Fruit fly (Drosophila melanogaster) whole organism, adult: ENCODE data around the gene qtc.

ENCODE experiments used
- CG11617 ChIP-seq: fragments of 200-800 bp; sonication (Bioruptor generic); optimal IDR thresholded peaks from 2 replicates; lab custom pipeline; 2017; ENCODE audit warnings: mild to moderate bottlenecking, missing biosample characterization, missing genetic modification reagents, missing genetic modification characterization
- CG12768 ChIP-seq: fragments of 200-800 bp; sonication (Bioruptor generic); optimal IDR thresholded peaks from 2 replicates; lab custom pipeline; 2017; ENCODE audit warnings: missing biosample characterization, missing genetic modification characterization, mild to moderate bottlenecking, moderate library complexity, missing genetic modification reagents
- CG14711 ChIP-seq: fragments of 200-800 bp; sonication (Bioruptor generic); optimal IDR thresholded peaks from 2 replicates; lab custom pipeline; 2018; ENCODE audit warnings: missing biosample characterization, mild to moderate bottlenecking, missing genetic modification characterization, moderate library complexity
- CG1620 ChIP-seq: fragments of 200-800 bp; sonication (Bioruptor generic); optimal IDR thresholded peaks from 2 replicates; lab custom pipeline; 2016; ENCODE audit warnings: missing biosample characterization, missing genetic modification characterization
- CG33017 ChIP-seq: fragments of 200-800 bp; sonication (Bioruptor generic); optimal IDR thresholded peaks from 2 replicates; lab custom pipeline; 2018; ENCODE audit warnings: missing biosample characterization, mild to moderate bottlenecking, missing genetic modification characterization, moderate library complexity
- CG5204 ChIP-seq: fragments of 200-800 bp; sonication (Bioruptor generic); optimal IDR thresholded peaks from 2 replicates; lab custom pipeline; 2016; ENCODE audit warnings: missing biosample characterization, missing genetic modification characterization
- CG7045 ChIP-seq: fragments of 200-800 bp; sonication (Bioruptor generic); optimal IDR thresholded peaks from 2 replicates; lab custom pipeline; 2017; ENCODE audit warnings: missing biosample characterization, mild to moderate bottlenecking, missing genetic modification characterization
- CG7101 ChIP-seq: fragments of 200-800 bp; sonication (Bioruptor generic); optimal IDR thresholded peaks from 2 replicates; lab custom pipeline; 2018; ENCODE audit warnings: missing biosample characterization, mild to moderate bottlenecking, missing genetic modification characterization, moderate library complexity
- Clk ChIP-seq: fragments of 200-800 bp; sonication (Bioruptor generic); optimal IDR thresholded peaks from 2 replicates; lab custom pipeline; 2017; ENCODE audit warnings: missing biosample characterization, missing genetic modification characterization
- Crg-1 ChIP-seq: fragments of 200-800 bp; sonication (Bioruptor generic); optimal IDR thresholded peaks from 2 replicates; lab custom pipeline; 2016; ENCODE audit warnings: missing biosample characterization, missing genetic modification characterization
- Hr96 ChIP-seq: fragments of 200-800 bp; sonication (Bioruptor generic); optimal IDR thresholded peaks from 2 replicates; lab custom pipeline; 2016; ENCODE audit warnings: missing biosample characterization, missing genetic modification characterization
- Mnt ChIP-seq: fragments of 200-800 bp; sonication (Bioruptor generic); optimal IDR thresholded peaks from 2 replicates; lab custom pipeline; 2016; ENCODE audit warnings: missing biosample characterization, mild to moderate bottlenecking, missing genetic modification characterization
- bab1 ChIP-seq: fragments of 200-800 bp; sonication (Bioruptor generic); optimal IDR thresholded peaks from 3 replicates; lab custom pipeline; 2019; ENCODE audit warnings: missing biosample characterization, mild to moderate bottlenecking, missing genetic modification characterization, moderate library complexity
- cic ChIP-seq: fragments of 200-800 bp; sonication (Bioruptor generic); optimal IDR thresholded peaks from 2 replicates; lab custom pipeline; 2017; ENCODE audit warnings: missing biosample characterization, mild to moderate bottlenecking, missing genetic modification characterization, moderate library complexity
- cnc ChIP-seq, 2 experiments: fragments of >200 bp; optimal IDR thresholded peaks; 2 replicates each; lab custom pipeline; 2017
- kay ChIP-seq: fragments of 200-800 bp; sonication (Bioruptor generic); peaks from one replicate; lab custom pipeline; 2016; ENCODE audit warnings: missing biosample characterization, missing genetic modification characterization, borderline replicate concordance
- ovo ChIP-seq: fragments of 200-800 bp; sonication (Bioruptor generic); optimal IDR thresholded peaks from 2 replicates; lab custom pipeline; 2016; ENCODE audit warnings: missing biosample characterization, missing genetic modification characterization
- pad ChIP-seq: fragments of 200-800 bp; sonication (Bioruptor generic); optimal IDR thresholded peaks from 3 replicates; lab custom pipeline; 2017; ENCODE audit warnings: missing biosample characterization, missing genetic modification characterization, mild to moderate bottlenecking, moderate library complexity, missing genetic modification reagents
- tj ChIP-seq: fragments of 200-800 bp; sonication (Bioruptor generic); optimal IDR thresholded peaks from 3 replicates; lab custom pipeline; 2017; ENCODE audit warnings: missing biosample characterization, mild to moderate bottlenecking, missing genetic modification characterization, moderate library complexity
- toe ChIP-seq: fragments of 200-800 bp; sonication (Bioruptor generic); optimal IDR thresholded peaks from 2 replicates; lab custom pipeline; 2016; ENCODE audit warnings: missing biosample characterization, missing genetic modification characterization

The qtc gene

DNA sequence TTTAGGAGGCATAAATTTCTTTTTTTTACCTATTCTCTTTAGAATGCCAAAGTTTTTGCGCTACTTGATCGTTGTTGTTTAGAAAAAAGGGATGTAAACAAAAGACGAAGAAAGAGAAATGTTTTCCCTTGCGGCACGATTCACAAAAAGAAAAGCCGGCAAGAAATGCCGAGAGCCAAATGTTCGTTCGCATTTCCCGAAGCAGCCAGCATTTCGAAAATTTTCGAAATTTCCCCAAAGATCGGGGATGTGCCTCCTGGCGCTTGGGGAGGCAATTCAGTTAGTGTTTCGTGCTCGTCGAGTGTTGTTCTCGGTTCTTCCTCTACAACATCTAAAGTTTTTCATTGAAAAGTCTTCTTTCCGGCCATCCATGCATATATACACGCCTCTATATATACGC lies 40.0 kb downstream of the qtc start, which contains the start of gene Msp300:
Gene Msp300, plus strand, starts transcription at position 301 of the 400 bp plus-strand sequence.
- TF ChIP-seq CG33017 (no peak), CG7045 (GFP tag; lab: Kevin White, UChicago) (no peak), Mnt (GFP tag; lab: Kevin White, UChicago) (no peak), Crg-1 (GFP tag; lab: Kevin White, UChicago) (no peak), CG11617 (GFP tag; lab: Kevin White, UChicago) (no peak), pad (no peak), tj (GFP tag; lab: Kevin White, UChicago) (no peak), CG7101 (tag; lab: Kevin White, UChicago) (no peak), CG5204 (GFP tag; lab: Kevin White, UChicago) (no peak), cnc (optimal IDR thresholded peaks at IDR 0.05; lab: Kevin White, UChicago) (no peak), ovo (GFP tag; lab: Kevin White, UChicago) (no peak), toe (GFP tag; lab: Kevin White, UChicago) (no peak), CG12768 (GFP tag; lab: Kevin White, UChicago) (no peak), kay (GFP tag; lab: Kevin White, UChicago) (no peak), CG1620 (GFP tag; lab: Kevin White, UChicago) (no peak), bab1 (GFP tag; lab: Kevin White, UChicago) (no peak), Clk (no peak)

DNA sequence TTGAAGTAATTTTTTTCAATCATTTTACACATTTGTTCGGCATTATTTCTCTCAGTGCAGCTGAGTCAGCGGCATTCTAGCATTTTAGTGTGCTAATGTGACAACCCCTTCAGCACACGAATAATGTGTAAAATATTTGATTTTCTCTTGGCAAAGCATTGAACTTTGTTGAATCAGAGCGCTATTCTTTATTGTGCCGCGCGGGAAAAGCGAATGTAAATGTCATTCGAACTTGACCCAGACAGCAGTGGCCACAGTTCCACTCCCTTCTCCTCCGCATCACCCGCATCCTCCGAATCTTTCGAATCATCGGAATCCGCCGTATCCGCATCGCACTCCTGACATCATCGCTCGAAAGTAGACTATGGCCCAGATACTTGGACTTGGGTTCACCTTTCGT lies 43.1 kb downstream of the qtc start:
- TF ChIP-seq CG5204 (GFP tag; lab: Kevin White, UChicago) (no peak), CG1620 (GFP tag; lab: Kevin White, UChicago) (no peak), CG7045 (GFP tag; lab: Kevin White, UChicago) (no peak), toe (GFP tag; lab: Kevin White, UChicago) (no peak), CG14711 (no peak), CG12768 (GFP tag; lab: Kevin White, UChicago) (no peak), CG11617 (GFP tag; lab: Kevin White, UChicago) (no peak), cic (GFP tag; lab: Kevin White, UChicago) (no peak), kay (GFP tag; lab: Kevin White, UChicago) (peak; percentile 92)

DNA sequence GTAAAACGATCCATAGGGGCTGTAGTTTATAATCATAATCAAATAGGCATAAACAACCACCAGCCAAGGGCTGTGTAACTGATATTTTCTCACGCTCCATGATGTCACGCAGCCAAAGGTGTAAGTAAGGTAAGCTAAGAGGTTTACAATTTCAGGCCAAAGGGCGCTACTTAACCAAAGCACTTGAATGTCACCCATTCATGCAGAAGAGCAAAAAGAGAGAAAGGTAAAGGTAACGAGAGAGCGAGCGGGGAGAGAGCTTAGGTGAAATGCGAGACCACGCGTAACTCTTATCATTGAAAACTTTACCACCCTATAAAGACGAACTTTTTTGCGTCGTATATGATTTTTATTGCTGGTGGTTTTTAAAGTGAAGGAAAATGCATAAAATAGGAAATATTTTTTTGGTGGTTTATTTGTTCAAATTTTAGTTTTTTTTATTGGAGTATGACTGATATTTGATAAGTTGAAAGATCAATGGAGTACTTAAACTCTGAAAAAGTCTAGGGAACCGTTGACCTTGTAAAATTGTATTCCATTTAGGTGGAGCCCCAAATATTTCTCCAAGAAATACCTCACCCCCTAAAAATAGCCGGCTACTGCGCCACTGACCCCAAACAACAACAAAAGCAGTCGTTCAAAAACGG lies 47.1 kb downstream of the qtc start:
- TF ChIP-seq cic (GFP tag; lab: Kevin White, UChicago) (peak; percentile 78), tj (GFP tag; lab: Kevin White, UChicago) (peak; percentile 84), Mnt (GFP tag; lab: Kevin White, UChicago) (peak; percentile 91), Crg-1 (GFP tag; lab: Kevin White, UChicago) (peak; percentile 94), kay (GFP tag; lab: Kevin White, UChicago) (peak; percentile 94), pad (peak; percentile 86), ovo (GFP tag; lab: Kevin White, UChicago) (peak; percentile 89), CG7101 (tag; lab: Kevin White, UChicago) (peak; percentile 97), CG33017 (peak; percentile 97), Clk (peak; percentile 95), CG11617 (GFP tag; lab: Kevin White, UChicago) (peak; percentile 98), CG12768 (GFP tag; lab: Kevin White, UChicago) (peak; percentile 94), CG1620 (GFP tag; lab: Kevin White, UChicago) (peak; percentile 88), Hr96 (GFP tag; lab: Kevin White, UChicago) (peak; percentile 97), bab1 (GFP tag; lab: Kevin White, UChicago) (peak; percentile 93), CG5204 (GFP tag; lab: Kevin White, UChicago) (peak; percentile 98), CG14711 (peak; percentile 89), cnc (optimal IDR thresholded peaks at IDR 0.05; lab: Kevin White, UChicago) (no peak), CG7045 (GFP tag; lab: Kevin White, UChicago) (peak; percentile 96), toe (GFP tag; lab: Kevin White, UChicago) (peak; percentile 93)

DNA sequence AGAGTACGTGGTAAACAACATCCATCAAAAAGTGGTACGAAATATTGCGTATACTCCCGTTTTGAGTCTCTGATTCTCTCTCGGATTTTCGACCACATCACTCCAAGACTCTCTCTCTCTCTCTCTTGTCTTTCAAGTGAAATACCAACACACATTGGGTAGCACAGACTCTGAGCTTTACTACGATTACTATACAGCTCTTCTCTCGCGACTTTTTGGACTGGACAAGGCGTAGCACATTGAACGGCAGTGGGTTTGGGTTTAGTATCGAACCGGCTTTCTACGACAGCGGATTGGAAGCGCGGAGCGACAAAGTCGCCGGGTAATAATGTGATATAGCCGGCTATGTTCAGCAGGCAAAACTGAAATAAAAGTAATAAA lies 47.6 kb downstream of the qtc start:
- TF ChIP-seq CG7045 (GFP tag; lab: Kevin White, UChicago) (no peak), cic (GFP tag; lab: Kevin White, UChicago) (peak; percentile 82)

DNA sequence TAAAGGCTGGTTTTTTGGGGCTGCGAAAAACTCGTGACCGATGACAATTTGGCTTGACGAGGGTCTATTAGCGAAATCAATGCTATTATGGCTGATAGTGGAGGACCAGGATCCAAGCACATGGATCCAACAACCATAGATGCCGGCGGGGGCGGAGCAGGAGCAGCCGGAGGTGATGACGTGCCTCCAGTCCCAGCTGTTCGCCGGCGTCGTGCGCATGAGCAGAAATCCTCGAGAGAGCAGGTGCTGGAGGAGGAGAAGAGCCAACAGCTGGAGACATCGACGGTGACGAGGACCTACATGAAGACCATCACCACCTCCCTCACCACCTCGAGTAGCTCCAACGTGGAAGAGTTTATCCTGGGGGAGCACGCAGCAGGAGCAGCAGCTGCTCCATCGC lies 48.4 kb downstream of the qtc start:
- TF ChIP-seq CG14711 = no peak
- no peak for TF ChIP-seq CG1620 (GFP tag; lab: Kevin White, UChicago)
- no peak for TF ChIP-seq Hr96 (GFP tag; lab: Kevin White, UChicago)
- no peak for TF ChIP-seq CG7101 (tag; lab: Kevin White, UChicago)
- TF ChIP-seq Clk = no peak
- no peak for TF ChIP-seq CG12768 (GFP tag; lab: Kevin White, UChicago)
- no peak for TF ChIP-seq Mnt (GFP tag; lab: Kevin White, UChicago)
- no peak for TF ChIP-seq CG7045 (GFP tag; lab: Kevin White, UChicago)
- TF ChIP-seq tj (GFP tag; lab: Kevin White, UChicago) = no peak
- TF ChIP-seq CG33017 = no peak
- no peak for TF ChIP-seq pad

DNA sequence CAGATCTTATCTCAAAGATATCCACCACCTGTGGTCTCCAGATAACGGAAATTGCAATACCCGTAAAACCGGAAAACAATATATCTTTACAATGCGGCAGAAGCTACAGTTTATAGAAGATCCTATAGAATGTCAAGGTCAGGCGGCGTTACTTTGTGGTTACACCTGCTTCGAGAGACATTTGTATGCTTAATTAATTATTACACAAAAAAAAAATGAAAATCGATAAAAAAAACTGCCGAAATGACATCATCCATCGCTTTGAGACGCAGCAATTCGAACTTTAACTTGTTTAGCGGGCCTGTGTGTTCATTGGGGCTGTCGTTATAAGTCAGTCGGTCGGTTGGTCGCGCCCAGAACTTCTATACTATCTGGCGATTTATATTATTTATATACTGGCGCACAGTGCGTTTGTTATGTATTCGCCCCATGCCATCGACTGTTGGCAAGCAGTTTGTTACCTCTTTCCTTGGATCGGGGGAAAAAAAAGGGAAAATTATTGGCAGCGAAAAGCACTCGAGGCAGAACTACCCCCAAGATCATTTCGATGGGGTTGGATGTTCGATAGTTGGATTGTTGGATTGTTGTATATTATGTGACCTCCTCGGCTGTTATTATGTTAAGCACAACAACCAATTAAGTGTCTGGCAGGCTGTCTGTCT lies 50.8 kb downstream of the qtc start:
- TF ChIP-seq kay (GFP tag; lab: Kevin White, UChicago) (peak; percentile 56), cnc (optimal IDR thresholded peaks at IDR 0.05; lab: Kevin White, UChicago) (no peak), toe (GFP tag; lab: Kevin White, UChicago) (no peak)
